Fruit fly (Drosophila melanogaster) whole organism: ENCODE data around the gene betaggt-I.

Experiments
- CG8478 ChIP-seq: fragments of >200 bp; optimal IDR thresholded peaks from 2 replicates; lab custom pipeline; 2018; ENCODE audit warnings: inconsistent platforms
- Dll ChIP-seq: fragments of >200 bp; optimal IDR thresholded peaks from 2 replicates; lab custom pipeline; 2017
- EcR ChIP-seq, 2 experiments: fragments of >200 bp; optimal IDR thresholded peaks; 2 replicates each; lab custom pipeline; 2017; ENCODE audit warnings: missing biosample characterization in 2 of 2, missing genetic modification characterization in 2 of 2, missing genetic modification reagents in 2 of 2
- pan ChIP-seq: fragments of >200 bp; optimal IDR thresholded peaks from 2 replicates; lab custom pipeline; 2017
- psq ChIP-seq: fragments of >200 bp; optimal IDR thresholded peaks from 2 replicates; lab custom pipeline; 2017
- usp ChIP-seq: fragments of >200 bp; optimal IDR thresholded peaks from 2 replicates; lab custom pipeline; 2017; ENCODE audit warnings: missing biosample characterization, missing genetic modification characterization, mixed read lengths

The betaggt-I gene

dm6 chr2L:4945300-4945699, at the start of gene betaggt-I, which contains the start of gene mRpL24:
betaggt-I (plus strand) TSS chr2L:4945579.
mRpL24 (minus strand) TSS chr2L:4945361.
- no peak for TF ChIP-seq EcR (GFP tag; optimal IDR thresholded peaks at IDR 0.05; lab: Kevin White, UChicago)
- no peak for TF ChIP-seq usp (GFP tag; lab: Kevin White, UChicago)

dm6 chr2L:4895902-4896301, 49.5 kb upstream of the betaggt-I start:
- TF ChIP-seq pan (lab: Kevin White, UChicago) (no peak), CG8478 (lab: Kevin White, UChicago) (no peak), usp (GFP tag; lab: Kevin White, UChicago) (no peak), Dll (lab: Kevin White, UChicago) (no peak), psq (lab: Kevin White, UChicago) (no peak), EcR (GFP tag; optimal IDR thresholded peaks at IDR 0.05; lab: Kevin White, UChicago) (no peak)

- TF ChIP-seq CG8478 (lab: Kevin White, UChicago) (no peak), psq (lab: Kevin White, UChicago) (no peak), usp (GFP tag; lab: Kevin White, UChicago) (no peak)
Observed at dm6 chr2L:4896484-4897205, 48.7 kb upstream of the betaggt-I start.

- TF ChIP-seq pan (lab: Kevin White, UChicago) (no peak), usp (GFP tag; lab: Kevin White, UChicago) (no peak), psq (lab: Kevin White, UChicago) (no peak), Dll (lab: Kevin White, UChicago) (no peak), CG8478 (lab: Kevin White, UChicago) (no peak), EcR (GFP tag; optimal IDR thresholded peaks at IDR 0.05; lab: Kevin White, UChicago) (no peak)
Observed at dm6 chr2L:4898165-4898564, 47.2 kb upstream of the betaggt-I start.

dm6 chr2L:4899599-4900559, 45.5 kb upstream of the betaggt-I start:
- TF ChIP-seq Dll (lab: Kevin White, UChicago), result no peak
- no peak for TF ChIP-seq usp (GFP tag; lab: Kevin White, UChicago)
- TF ChIP-seq EcR (GFP tag; optimal IDR thresholded peaks at IDR 0.05; lab: Kevin White, UChicago), result no peak
- no peak for TF ChIP-seq pan (lab: Kevin White, UChicago)
- TF ChIP-seq psq (lab: Kevin White, UChicago), result no peak

- no peak for TF ChIP-seq EcR (GFP tag; optimal IDR thresholded peaks at IDR 0.05; lab: Kevin White, UChicago)
- no peak for TF ChIP-seq Dll (lab: Kevin White, UChicago)
- no peak for TF ChIP-seq psq (lab: Kevin White, UChicago)
Observed at dm6 chr2L:4903838-4904237, 41.5 kb upstream of the betaggt-I start.

dm6 chr2L:4905365-4906280, 39.8 kb upstream of the betaggt-I start:
- TF ChIP-seq pan (lab: Kevin White, UChicago), result no peak
- TF ChIP-seq EcR (GFP tag; optimal IDR thresholded peaks at IDR 0.05; lab: Kevin White, UChicago), result no peak
- no peak for TF ChIP-seq CG8478 (lab: Kevin White, UChicago)
- TF ChIP-seq Dll (lab: Kevin White, UChicago), result no peak
- no peak for TF ChIP-seq usp (GFP tag; lab: Kevin White, UChicago)
- TF ChIP-seq psq (lab: Kevin White, UChicago), result no peak

- no peak for TF ChIP-seq EcR (GFP tag; optimal IDR thresholded peaks at IDR 0.05; lab: Kevin White, UChicago)
- TF ChIP-seq CG8478 (lab: Kevin White, UChicago), result no peak
- no peak for TF ChIP-seq psq (lab: Kevin White, UChicago)
- no peak for TF ChIP-seq pan (lab: Kevin White, UChicago)
- no peak for TF ChIP-seq usp (GFP tag; lab: Kevin White, UChicago)
Observed at dm6 chr2L:4906546-4907250, 38.7 kb upstream of the betaggt-I start, which contains the start of gene snsl. snsl (minus strand) TSS chr2L:4906762.

- no peak for TF ChIP-seq usp (GFP tag; lab: Kevin White, UChicago)
Observed at dm6 chr2L:4907986-4908385, 37.4 kb upstream of the betaggt-I start.

- no peak for TF ChIP-seq EcR (GFP tag; optimal IDR thresholded peaks at IDR 0.05; lab: Kevin White, UChicago)
Observed at dm6 chr2L:4915715-4916153, 29.6 kb upstream of the betaggt-I start.

- TF ChIP-seq usp (GFP tag; lab: Kevin White, UChicago) (no peak), EcR (GFP tag; optimal IDR thresholded peaks at IDR 0.05; lab: Kevin White, UChicago) (no peak), psq (lab: Kevin White, UChicago) (no peak), CG8478 (lab: Kevin White, UChicago) (no peak)
Observed at dm6 chr2L:4916738-4917137, 28.6 kb upstream of the betaggt-I start.
